Worm (Caenorhabditis elegans) whole organism, midembryonic: Measurements from ENCODE around the gene C05D2.8.

Source experiments
- cog-1 ChIP-seq: sonication (generic microtip); optimal IDR thresholded peaks from 2 replicates; lab custom pipeline; 2016; ENCODE audit warnings: missing genetic modification characterization, missing compliant biosample characterization
- ref-1 ChIP-seq: fragments of 200-800 bp; sonication (Bioruptor generic); conservative IDR thresholded peaks from 2 replicates; pipeline ENCODE4 v1.3.6; 2022; ENCODE audit warnings: missing genetic modification reagents, missing genetic modification characterization, missing compliant biosample characterization
- tab-1 ChIP-seq: fragments of 200-800 bp; sonication (Bioruptor generic); IDR thresholded peaks from 2 replicates; pipeline ENCODE4 v1.3.6; 2022; ENCODE audit warnings: missing genetic modification characterization, missing compliant biosample characterization
- ztf-29 ChIP-seq: fragments of 200-800 bp; sonication (Bioruptor generic); IDR thresholded peaks from 2 replicates; pipeline ENCODE4 v1.3.6; 2022; ENCODE audit warnings: missing genetic modification reagents, missing genetic modification characterization, missing compliant biosample characterization

DNA sequence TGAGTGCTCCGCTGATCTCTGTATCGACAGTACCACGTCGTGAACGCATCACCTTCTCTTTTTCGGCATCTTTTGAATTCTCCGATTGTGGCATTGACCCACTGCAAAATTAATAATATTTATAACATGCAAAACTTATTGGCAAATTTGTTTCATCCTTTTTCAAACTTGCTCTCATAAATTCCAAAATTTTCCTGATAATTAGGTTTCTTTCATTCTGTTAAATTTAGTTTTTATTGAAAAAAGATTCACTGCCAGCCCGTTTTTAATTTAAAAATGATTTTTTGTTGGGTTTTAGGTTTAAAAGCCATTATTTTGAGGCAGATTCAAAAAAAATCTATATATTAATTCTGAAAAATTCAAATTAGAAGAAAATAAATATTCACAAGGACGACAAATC lies 10.2 kb downstream of the C05D2.8 start, which contains the start of gene wdr-37:
- TF ChIP-seq ztf-29 (GFP tag; lab: Robert Waterston, UW), result no peak
- TF ChIP-seq cog-1 (tag; lab: Kevin White, UChicago), result no peak
- TF ChIP-seq ref-1 (GFP tag; lab: Robert Waterston, UW), result no peak
- TF ChIP-seq tab-1, result no peak
